Worm (Caenorhabditis elegans): ENCODE results near the gene E02H9.13.

ce11 chrIII:2477303-2477702 lies 38.8 kb upstream of the E02H9.13 start:
- TF ChIP-seq unc-62 (GFP tag; optimal IDR thresholded peaks at IDR 0.05) (no peak), daf-12 (tag; optimal IDR thresholded peaks at IDR 0.05) (no peak)

All from whole organism, L3 larva.